Worm (Caenorhabditis elegans) whole organism, L4 larva: ENCODE data around the gene F13A7.14.
A peak's percentile ranks its signal among the peaks of the same experiment; 100 is the strongest.

Experiments used
- ama-1 ChIP-seq: fragments of 150-350 bp; optimal IDR thresholded peaks from 2 replicates; lab custom pipeline; 2014; ENCODE audit warnings: inconsistent platforms, mixed read lengths
- dmd-9 ChIP-seq: fragments of 200-800 bp; sonication (Bioruptor generic); IDR thresholded peaks from 2 replicates; pipeline ENCODE4 v1.3.6; 2022; ENCODE audit warnings: missing genetic modification reagents, missing genetic modification characterization, missing compliant biosample characterization
- fos-1 ChIP-seq: fragments of 150-350 bp; optimal IDR thresholded peaks from 2 replicates; lab custom pipeline; 2014; ENCODE audit warnings: missing biosample characterization, missing genetic modification characterization
- lin-38 ChIP-seq: fragments of 200-800 bp; sonication (Bioruptor generic); IDR thresholded peaks from 2 replicates; pipeline ENCODE4 v1.3.6; 2022; ENCODE audit warnings: missing genetic modification reagents, missing genetic modification characterization, missing compliant biosample characterization
- lsy-2 ChIP-seq, 2 experiments: fragments of 150-350 bp in 1 of 2; sonication (generic microtip) in 1 of 2; optimal IDR thresholded peaks; 2 replicates each; lab custom pipeline; 2014 to 2017; ENCODE audit warnings: missing biosample characterization in 2 of 2, missing genetic modification characterization in 2 of 2
- nhr-28 ChIP-seq: fragments of 150-350 bp; optimal IDR thresholded peaks from 2 replicates; lab custom pipeline; 2014; ENCODE audit warnings: missing biosample characterization, missing genetic modification characterization
- pha-4 ChIP-seq, 2 experiments: fragments of 150-350 bp in 1 of 2; fragments of 200-800 bp in 1 of 2; sonication (Bioruptor generic) in 1 of 2; IDR thresholded peaks in 1 of 2; optimal IDR thresholded peaks in 1 of 2; 2 replicates each; pipeline versions ENCODE4 v1.3.6 to Lab custom; 2014 to 2022; ENCODE audit warnings: missing genetic modification characterization in 2 of 2, missing genetic modification reagents in 2 of 2, missing biosample characterization in 1 of 2, missing compliant biosample characterization in 1 of 2
- unc-130 ChIP-seq: sonication (generic microtip); optimal IDR thresholded peaks from 2 replicates; lab custom pipeline; 2016; ENCODE audit warnings: missing genetic modification reagents, missing genetic modification characterization, missing compliant biosample characterization
- unc-62 ChIP-seq, 3 experiments: fragments of 150-350 bp in 1 of 3; sonication (generic microtip); optimal IDR thresholded peaks in 2 of 3; peaks in 1 of 3; 1 replicate in 1 of 3; 2 replicates in 2 of 3; lab custom pipeline; 2014 to 2017; ENCODE audit warnings: missing biosample characterization in 3 of 3, missing genetic modification characterization in 3 of 3, missing genetic modification reagents in 3 of 3, missing genotype in 1 of 3

- TF ChIP-seq unc-130 (GFP tag; lab: Kevin White, UChicago), result no peak
- TF ChIP-seq fos-1 (tag; lab: Kevin White, UChicago), result no peak
- no peak for TF ChIP-seq unc-62 (GFP tag; optimal IDR thresholded peaks at IDR 0.05 in 1 of 2; lab: Kevin White, UChicago)
- TF ChIP-seq unc-62 (tag; optimal IDR thresholded peaks at IDR 0.05; lab: Kevin White, UChicago), result no peak
- no peak for TF ChIP-seq pha-4 (GFP tag; IDR thresholded peaks at IDR 0.05; lab: Robert Waterston, UW)
- TF ChIP-seq pha-4 (tag; optimal IDR thresholded peaks at IDR 0.05; lab: Kevin White, UChicago), result no peak
- TF ChIP-seq lsy-2 (tag; optimal IDR thresholded peaks at IDR 0.05; lab: Kevin White, UChicago), result no peak
- peak; percentile 55 for TF ChIP-seq ama-1 (lab: Kevin White, UChicago)
- TF ChIP-seq nhr-28 (tag; lab: Kevin White, UChicago), result no peak
- no peak for TF ChIP-seq dmd-9 (GFP tag; lab: Robert Waterston, UW)
- 0 out of 2 replicates have a peak, but pooled peaks have one; percentile 9 for TF ChIP-seq lin-38 (GFP tag; lab: Robert Waterston, UW)
Observed at ce11 chrV:16367575-16367974, 34.1 kb upstream of the F13A7.14 start, which contains the start of gene W08G11.3.
